Worm (Caenorhabditis elegans): Measurements from ENCODE around the gene bbs-8.

The bbs-8 gene

ce11 chrV:6793744-6794239 lies 28.9 kb upstream of the bbs-8 start, which contains the start of gene ZC404.1:
Gene ZC404.1 (plus strand): TSS chrV:6794189.
- TF ChIP-seq ceh-31 (tag; optimal IDR thresholded peaks at IDR 0.05) (peak; percentile 8), ceh-22 (tag; optimal IDR thresholded peaks at IDR 0.05) (no peak)

ce11 chrV:6792973-6793372 lies 28.1 kb upstream of the bbs-8 start:
- TF ChIP-seq hlh-15 (tag; optimal IDR thresholded peaks at IDR 0.05) (no peak), gmeb-2 (tag; optimal IDR thresholded peaks at IDR 0.05) (no peak), ceh-30 (tag; optimal IDR thresholded peaks at IDR 0.05) (no peak), madf-2 (tag; optimal IDR thresholded peaks at IDR 0.05) (no peak), ceh-34 (tag; optimal IDR thresholded peaks at IDR 0.05) (no peak), T23F11.4 (GFP tag; optimal IDR thresholded peaks at IDR 0.05) (no peak)

- no peak for TF ChIP-seq ceh-19 (GFP tag; optimal IDR thresholded peaks at IDR 0.05)
- TF ChIP-seq odd-2 (tag; optimal IDR thresholded peaks at IDR 0.05), result no peak
- TF ChIP-seq pax-1 (tag; optimal IDR thresholded peaks at IDR 0.05), result no peak
- no peak for TF ChIP-seq elt-4 (tag; optimal IDR thresholded peaks at IDR 0.05)
- no peak for TF ChIP-seq dmd-4 (tag; optimal IDR thresholded peaks at IDR 0.05; ENCODE audit: borderline replicate concordance)
- TF ChIP-seq sox-2 (GFP tag; IDR thresholded peaks at IDR 0.05), result no peak
- TF ChIP-seq ttx-3 (tag; optimal IDR thresholded peaks at IDR 0.05), result no peak
- TF ChIP-seq hlh-13 (GFP tag; optimal IDR thresholded peaks at IDR 0.05), result no peak
- no peak for TF ChIP-seq gmeb-2 (tag; optimal IDR thresholded peaks at IDR 0.05)
- TF ChIP-seq ceh-24 (tag; optimal IDR thresholded peaks at IDR 0.05), result no peak
- TF ChIP-seq K02D7.2 (tag; optimal IDR thresholded peaks at IDR 0.05), result no peak
Measured at ce11 chrV:6792565-6792964, 27.7 kb upstream of the bbs-8 start, which contains the start of gene gck-2. Gene gck-2 (minus strand): TSS chrV:6792665.

- TF ChIP-seq ama-1 (optimal IDR thresholded peaks at IDR 0.05), result peak; percentile 46
- TF ChIP-seq che-1 (tag; optimal IDR thresholded peaks at IDR 0.05), result no peak
Measured at ce11 chrV:6787906-6788430, 23.1 kb upstream of the bbs-8 start, which contains the start of gene ZC404.2. Gene ZC404.2 (plus strand): TSS chrV:6787952.

ce11 chrV:6784853-6785492 lies 20.1 kb upstream of the bbs-8 start, which contains the start of the genes spn-4 and spe-39:
Gene spn-4 (minus strand): TSS chrV:6784903.
Gene spe-39 (plus strand): TSS chrV:6785451.
- TF ChIP-seq elt-4 (tag; optimal IDR thresholded peaks at IDR 0.05), result no peak
- no peak for TF ChIP-seq lim-6 (tag; optimal IDR thresholded peaks at IDR 0.05)
- peak; percentile 39 for TF ChIP-seq C08G9.2 (tag; optimal IDR thresholded peaks at IDR 0.05)
- TF ChIP-seq odd-2 (tag; optimal IDR thresholded peaks at IDR 0.05), result peak; percentile 21
- no peak for TF ChIP-seq ceh-19 (GFP tag; optimal IDR thresholded peaks at IDR 0.05)
- no peak for TF ChIP-seq hlh-13 (GFP tag; optimal IDR thresholded peaks at IDR 0.05)
- TF ChIP-seq fkh-6 (tag; optimal IDR thresholded peaks at IDR 0.05), result no peak
- TF ChIP-seq ref-2 (tag; optimal IDR thresholded peaks at IDR 0.05), result peak; percentile 16
- TF ChIP-seq pat-9 (tag; optimal IDR thresholded peaks at IDR 0.05), result no peak
- peak; percentile 20 for TF ChIP-seq ceh-2 (tag; optimal IDR thresholded peaks at IDR 0.05)
- TF ChIP-seq Y22D7AL.16 (tag; optimal IDR thresholded peaks at IDR 0.05), result peak; percentile 30
- TF ChIP-seq madf-2 (tag; optimal IDR thresholded peaks at IDR 0.05), result peak; percentile 47
- no peak for TF ChIP-seq lin-11 (tag; optimal IDR thresholded peaks at IDR 0.05)
- peak; percentile 74 for TF ChIP-seq nfya-1 (tag; optimal IDR thresholded peaks at IDR 0.05)
- peak; percentile 8 for TF ChIP-seq ceh-14 (tag; optimal IDR thresholded peaks at IDR 0.05)
- TF ChIP-seq ceh-18 (tag; optimal IDR thresholded peaks at IDR 0.05), result no peak
- peak; percentile 35 for TF ChIP-seq K09A11.1 (tag; optimal IDR thresholded peaks at IDR 0.05; ENCODE audit: insufficient read depth)
- peak; percentile 39 for TF ChIP-seq ceh-31 (tag; optimal IDR thresholded peaks at IDR 0.05)
- TF ChIP-seq ztf-16 (tag; optimal IDR thresholded peaks at IDR 0.05), result peak; percentile 29
- peak; percentile 59 for TF ChIP-seq elt-2 (tag; optimal IDR thresholded peaks at IDR 0.05)
- peak; percentile 7 for TF ChIP-seq fax-1 (tag; optimal IDR thresholded peaks at IDR 0.05)
- TF ChIP-seq nhr-11 (tag; optimal IDR thresholded peaks at IDR 0.05), result no peak
- peak; percentile 28 for TF ChIP-seq sox-4 (tag; optimal IDR thresholded peaks at IDR 0.05)
- TF ChIP-seq pha-4 (tag; optimal IDR thresholded peaks at IDR 0.05), result no peak
- TF ChIP-seq zip-5 (tag; optimal IDR thresholded peaks at IDR 0.05), result peak; percentile 10
- peak; percentile 71 for TF ChIP-seq unc-42 (tag; optimal IDR thresholded peaks at IDR 0.05)
- peak; percentile 48 for TF ChIP-seq tbx-2 (tag; optimal IDR thresholded peaks at IDR 0.05)
- TF ChIP-seq unc-3 (GFP tag; conservative IDR thresholded peaks at IDR 0.05), result no peak
- TF ChIP-seq unc-3 (tag; optimal IDR thresholded peaks at IDR 0.05), result no peak
- TF ChIP-seq dve-1 (tag; optimal IDR thresholded peaks at IDR 0.05), result peak; percentile 29
